Fruit fly (Drosophila melanogaster): Measurements from ENCODE around the gene CG7300.

CG7300 gene

dm6 chr2L:10703281-10703680 is 5.4 kb upstream of the CG7300 start, which contains the start of gene CG6415 (continued):
- TF ChIP-seq H2.0 (GFP tag; IDR thresholded peaks at IDR 0.05), result peak; percentile 77
- TF ChIP-seq CG8765 (GFP tag; IDR thresholded peaks at IDR 0.05), result peak; percentile 41; the same call in 1 of the 2 replicates
- TF ChIP-seq ro (GFP tag; IDR thresholded peaks at IDR 0.05), result peak; percentile 25; the same call in 1 of the 2 replicates
- TF ChIP-seq aop (GFP tag; IDR thresholded peaks at IDR 0.05), result 0 out of 2 replicates have a peak, but pooled peaks have one; percentile 38
- peak; percentile 52 for TF ChIP-seq slp2 (GFP tag; optimal IDR thresholded peaks at IDR 0.05)
- peak; percentile 50 for TF ChIP-seq CG18619 (GFP tag; optimal IDR thresholded peaks at IDR 0.05)
- TF ChIP-seq CG9727 (GFP tag; optimal IDR thresholded peaks at IDR 0.05), result peak; percentile 78
- no peak for TF ChIP-seq Doc2 (GFP tag; IDR thresholded peaks at IDR 0.05)
- TF ChIP-seq CG11696 (GFP tag; IDR thresholded peaks at IDR 0.05), result peak; percentile 58; the same call in 1 of the 2 replicates
- peak; percentile 36 for TF ChIP-seq tup (GFP tag; optimal IDR thresholded peaks at IDR 0.05)
- TF ChIP-seq Awh (GFP tag; IDR thresholded peaks at IDR 0.05), result peak; percentile 76
- TF ChIP-seq z (GFP tag; IDR thresholded peaks at IDR 0.05), result no peak
- peak; percentile 42 for TF ChIP-seq Sry-δ (GFP tag; optimal IDR thresholded peaks at IDR 0.05)
- peak; percentile 25 for TF ChIP-seq Bdp1 (GFP tag; optimal IDR thresholded peaks at IDR 0.05)
- TF ChIP-seq salm (tag; optimal IDR thresholded peaks at IDR 0.05), result peak; percentile 47
- peak; percentile 70 for TF ChIP-seq CG14710 (tag; optimal IDR thresholded peaks at IDR 0.05)
- TF ChIP-seq Vsx1 (GFP tag; optimal IDR thresholded peaks at IDR 0.05), result peak; percentile 10
- TF ChIP-seq ems (GFP tag; optimal IDR thresholded peaks at IDR 0.05), result peak; percentile 68
- TF ChIP-seq Chrac-16 (GFP tag; optimal IDR thresholded peaks at IDR 0.05), result peak; percentile 73
- TF ChIP-seq lab (GFP tag; optimal IDR thresholded peaks at IDR 0.05), result peak; percentile 85
- TF ChIP-seq mld (GFP tag; IDR thresholded peaks at IDR 0.05; ENCODE audit: partially characterized antibody), result no peak
- TF ChIP-seq Scr (GFP tag; IDR thresholded peaks at IDR 0.05; ENCODE audit: partially characterized antibody), result no peak
- TF ChIP-seq tap (tag; optimal IDR thresholded peaks at IDR 0.05), result peak; percentile 73
- TF ChIP-seq ash1 (GFP tag; optimal IDR thresholded peaks at IDR 0.05), result no peak
- peak; percentile 70; the same call in 1 of the 2 replicates for TF ChIP-seq HLH3B (GFP tag; IDR thresholded peaks at IDR 0.05)
- TF ChIP-seq pan (optimal IDR thresholded peaks at IDR 0.05), result no peak
- peak in 1 of 2 experiments; percentile 78 for TF ChIP-seq pan (GFP tag; optimal IDR thresholded peaks at IDR 0.05 in 1 of 2, IDR thresholded peaks at IDR 0.05 in 1 of 2)
- TF ChIP-seq fd3F (GFP tag; optimal IDR thresholded peaks at IDR 0.05), result peak; percentile 60
- TF ChIP-seq Neu2 (GFP tag; optimal IDR thresholded peaks at IDR 0.05; ENCODE audit: borderline replicate concordance), result peak; percentile 5
- TF ChIP-seq vvl (GFP tag; IDR thresholded peaks at IDR 0.05), result peak; percentile 86
- peak; percentile 20 for TF ChIP-seq Dad (GFP tag; optimal IDR thresholded peaks at IDR 0.05)
- TF ChIP-seq CG8089 (GFP tag; optimal IDR thresholded peaks at IDR 0.05), result peak; percentile 44
- TF ChIP-seq CG10462 (GFP tag; optimal IDR thresholded peaks at IDR 0.05), result peak; percentile 51
- TF ChIP-seq repo (GFP tag; optimal IDR thresholded peaks at IDR 0.05), result peak; percentile 66
- TF ChIP-seq Mad (GFP tag; optimal IDR thresholded peaks at IDR 0.05), result peak; percentile 33
- no peak for TF ChIP-seq CG10565 (GFP tag; optimal IDR thresholded peaks at IDR 0.05)
- TF ChIP-seq CG6854 (GFP tag; optimal IDR thresholded peaks at IDR 0.05), result peak; percentile 47
- TF ChIP-seq Max (GFP tag; optimal IDR thresholded peaks at IDR 0.05), result peak; percentile 3
- no peak for TF ChIP-seq CG3726 (GFP tag; IDR thresholded peaks at IDR 0.05)
- peak; percentile 31 for TF ChIP-seq nau (GFP tag; optimal IDR thresholded peaks at IDR 0.05)
- TF ChIP-seq D19A (tag; optimal IDR thresholded peaks at IDR 0.05), result no peak
- no peak for TF ChIP-seq Dfd (GFP tag; optimal IDR thresholded peaks at IDR 0.05)
- TF ChIP-seq luna (GFP tag; optimal IDR thresholded peaks at IDR 0.05), result no peak
- no peak for TF ChIP-seq pzg (GFP tag; optimal IDR thresholded peaks at IDR 0.05)
- peak; percentile 62 for TF ChIP-seq CG7372 (GFP tag; IDR thresholded peaks at IDR 0.05)
- TF ChIP-seq gsb (GFP tag; IDR thresholded peaks at IDR 0.05), result peak; percentile 42; the same call in 1 of the 2 replicates
- peak; percentile 65 for TF ChIP-seq CG10267 (tag; optimal IDR thresholded peaks at IDR 0.05)
- peak in 1 of 2 experiments; percentile 10 for TF ChIP-seq crp (GFP tag; optimal IDR thresholded peaks at IDR 0.05)
- TF ChIP-seq CG11560 (tag; IDR thresholded peaks at IDR 0.05), result 0 out of 3 replicates have a peak, but pooled peaks have one; percentile 40
- peak; percentile 80 for TF ChIP-seq sob (GFP tag; IDR thresholded peaks at IDR 0.05)
- no peak for TF ChIP-seq yki (optimal IDR thresholded peaks at IDR 0.05)
- TF ChIP-seq CG31388 (GFP tag; optimal IDR thresholded peaks at IDR 0.05), result no peak
